Fruit fly (Drosophila melanogaster) whole organism, pupa: ENCODE measurements around the gene CG1896.

Source experiments
- CG15710 ChIP-seq: fragments of 200-800 bp; sonication (Bioruptor generic); optimal IDR thresholded peaks from 2 replicates; lab custom pipeline; 2018; ENCODE audit warnings: missing biosample characterization, mild to moderate bottlenecking, missing genetic modification characterization, moderate library complexity
- CG17806 ChIP-seq: fragments of 200-800 bp; sonication (Bioruptor generic); optimal IDR thresholded peaks from 2 replicates; lab custom pipeline; 2018; ENCODE audit warnings: missing biosample characterization, mild to moderate bottlenecking, missing genetic modification characterization, moderate library complexity
- CG34367 ChIP-seq: fragments of 200-800 bp; sonication (Bioruptor generic); optimal IDR thresholded peaks from 2 replicates; lab custom pipeline; 2018; ENCODE audit warnings: missing biosample characterization, mild to moderate bottlenecking, missing genetic modification characterization
- CG4496 ChIP-seq: fragments of 200-800 bp; sonication (Bioruptor generic); IDR thresholded peaks from 3 replicates; pipeline ENCODE4 v1.3.6; 2022; ENCODE audit warnings: missing biosample characterization, missing genetic modification characterization
- CG8159 ChIP-seq: fragments of 200-800 bp; sonication (Bioruptor generic); optimal IDR thresholded peaks from 3 replicates; lab custom pipeline; 2018; ENCODE audit warnings: missing biosample characterization, mild to moderate bottlenecking, missing genetic modification characterization, moderate library complexity
- D1 ChIP-seq: fragments of 200-800 bp; sonication (Bioruptor generic); optimal IDR thresholded peaks from 2 replicates; lab custom pipeline; 2018; ENCODE audit warnings: missing biosample characterization, mild to moderate bottlenecking, missing genetic modification characterization, moderate library complexity
- Ets98B ChIP-seq: fragments of 200-800 bp; sonication (Bioruptor generic); IDR thresholded peaks from 2 replicates; pipeline ENCODE4 v1.3.6; 2022; ENCODE audit warnings: missing biosample characterization, missing genetic modification characterization
- Pif1A ChIP-seq: fragments of 200-800 bp; sonication (Bioruptor generic); optimal IDR thresholded peaks from 3 replicates; lab custom pipeline; 2016; ENCODE audit warnings: missing biosample characterization, missing genetic modification characterization
- Snoo ChIP-seq: fragments of 200-800 bp; sonication (Bioruptor generic); optimal IDR thresholded peaks from 3 replicates; lab custom pipeline; 2017; ENCODE audit warnings: missing biosample characterization, mild to moderate bottlenecking, missing genetic modification characterization, inconsistent platforms
- gl ChIP-seq: fragments of 200-800 bp; sonication (Bioruptor generic); optimal IDR thresholded peaks from 2 replicates; lab custom pipeline; 2018; ENCODE audit warnings: missing biosample characterization, mild to moderate bottlenecking, missing genetic modification characterization
- rn ChIP-seq: fragments of 200-800 bp; sonication (Bioruptor generic); IDR thresholded peaks from 2 replicates; pipeline ENCODE4 v1.3.6; 2022; ENCODE audit warnings: missing biosample characterization, missing genetic modification characterization

DNA sequence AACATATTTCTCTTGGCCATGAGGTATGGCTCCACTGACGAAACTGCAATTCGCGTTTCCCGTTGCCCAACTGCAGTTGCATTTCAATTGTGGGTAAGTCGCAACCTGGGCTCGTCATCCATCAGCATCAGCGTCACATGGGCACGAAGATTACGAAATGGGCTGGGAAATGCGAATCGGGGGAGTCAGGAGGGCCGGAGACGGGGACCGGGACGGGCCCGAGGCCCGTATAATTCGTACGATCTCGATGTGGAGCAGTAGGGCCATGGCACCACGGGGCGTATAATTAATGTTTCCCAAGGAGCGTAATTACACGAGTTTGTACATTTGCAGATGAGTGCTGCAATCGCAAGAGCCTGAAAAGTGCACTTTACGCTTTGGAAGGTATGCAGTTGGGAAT, 21.1 kb downstream of the CG1896 start:
- no peak for TF ChIP-seq rn (GFP tag; lab: Robert Waterston, UW)
- TF ChIP-seq CG34367 (tag; lab: Kevin White, UChicago) = no peak
- TF ChIP-seq Pif1A = no peak
- TF ChIP-seq CG4496 (GFP tag; lab: Robert Waterston, UW) = no peak
- TF ChIP-seq CG15710 (tag; lab: Kevin White, UChicago) = no peak
- no peak for TF ChIP-seq D1 (tag; lab: Kevin White, UChicago)
- no peak for TF ChIP-seq gl
- no peak for TF ChIP-seq Ets98B
- no peak for TF ChIP-seq CG8159
- TF ChIP-seq Snoo (tag; lab: Kevin White, UChicago) = no peak
- no peak for TF ChIP-seq CG17806 (tag; lab: Kevin White, UChicago)
